Worm (Caenorhabditis elegans) whole organism, mixed stage, embryonic: ENCODE results near the gene ugt-20.
A peak's percentile ranks its signal among the peaks of the same experiment; 100 is the strongest.

Source experiments
- M03D4.4 ChIP-seq: sonication (generic microtip); optimal IDR thresholded peaks from 2 replicates; lab custom pipeline; 2017; ENCODE audit warnings: mild to moderate bottlenecking, missing genetic modification characterization, missing compliant biosample characterization
- bed-3 ChIP-seq: fragments of 200-800 bp; sonication (Bioruptor generic); optimal IDR thresholded peaks from 3 replicates; lab custom pipeline; 2018; ENCODE audit warnings: mild to moderate bottlenecking, missing genetic modification characterization, moderate library complexity, missing compliant biosample characterization
- blmp-1 ChIP-seq: fragments of 150-350 bp; optimal IDR thresholded peaks from 2 replicates; lab custom pipeline; 2014; ENCODE audit warnings: missing biosample characterization, missing genetic modification characterization
- ceh-39 ChIP-seq: fragments of 150-350 bp; optimal IDR thresholded peaks from 2 replicates; lab custom pipeline; 2014; ENCODE audit warnings: missing biosample characterization, missing genetic modification characterization
- ceh-43 ChIP-seq: fragments of 200-800 bp; sonication (Bioruptor generic); optimal IDR thresholded peaks from 2 replicates; lab custom pipeline; 2018; ENCODE audit warnings: mild to moderate bottlenecking, missing genetic modification characterization, moderate library complexity, missing compliant biosample characterization
- ceh-83 ChIP-seq: fragments of 200-800 bp; sonication (Bioruptor generic); optimal IDR thresholded peaks from 2 replicates; lab custom pipeline; 2018; ENCODE audit warnings: mild to moderate bottlenecking, missing genetic modification characterization, missing compliant biosample characterization
- ces-1 ChIP-seq: fragments of 150-350 bp; optimal IDR thresholded peaks from 2 replicates; lab custom pipeline; 2014; ENCODE audit warnings: missing biosample characterization, missing genetic modification reagents, missing genetic modification characterization
- cnd-1 ChIP-seq: fragments of 200-800 bp; sonication (Bioruptor generic); optimal IDR thresholded peaks from 2 replicates; lab custom pipeline; 2018; ENCODE audit warnings: mild to moderate bottlenecking, missing genetic modification characterization, missing compliant biosample characterization
- drap-1 ChIP-seq: fragments of 200-800 bp; sonication (Bioruptor generic); optimal IDR thresholded peaks from 3 replicates; lab custom pipeline; 2018; ENCODE audit warnings: mild to moderate bottlenecking, missing genetic modification characterization, missing compliant biosample characterization
- elt-1 ChIP-seq: sonication (generic microtip); optimal IDR thresholded peaks from 2 replicates; lab custom pipeline; 2017; ENCODE audit warnings: missing genetic modification characterization, mild to moderate bottlenecking, missing compliant biosample characterization, antibody characterized with exemption, moderate library complexity, borderline replicate concordance; ENCODE audit not compliant: insufficient read depth
- elt-3 ChIP-seq: fragments of 150-350 bp; optimal IDR thresholded peaks from 2 replicates; lab custom pipeline; 2014; ENCODE audit warnings: missing biosample characterization, missing genetic modification characterization
- flh-1 ChIP-seq: fragments of 200-800 bp; sonication (Bioruptor generic); optimal IDR thresholded peaks from 2 replicates; lab custom pipeline; 2018; ENCODE audit warnings: mild to moderate bottlenecking, missing genetic modification characterization, moderate library complexity, missing compliant biosample characterization
- ham-2 ChIP-seq: fragments of 200-800 bp; sonication (Bioruptor generic); optimal IDR thresholded peaks from 2 replicates; lab custom pipeline; 2018; ENCODE audit warnings: mild to moderate bottlenecking, missing genetic modification characterization, missing compliant biosample characterization
- hlh-1 ChIP-seq: fragments of 150-350 bp; optimal IDR thresholded peaks from 2 replicates; lab custom pipeline; 2014; ENCODE audit warnings: missing biosample characterization, missing genetic modification reagents, missing genetic modification characterization
- lin-13 ChIP-seq: fragments of 150-350 bp; optimal IDR thresholded peaks from 2 replicates; lab custom pipeline; 2014; ENCODE audit warnings: missing biosample characterization, missing genetic modification characterization
- lin-32 ChIP-seq: fragments of 200-800 bp; sonication (Bioruptor generic); optimal IDR thresholded peaks from 2 replicates; lab custom pipeline; 2018; ENCODE audit warnings: mild to moderate bottlenecking, missing genetic modification characterization, missing compliant biosample characterization
- lsy-2 ChIP-seq: fragments of 150-350 bp; optimal IDR thresholded peaks from 2 replicates; lab custom pipeline; 2014; ENCODE audit warnings: missing biosample characterization, missing genetic modification characterization
- mab-5 ChIP-seq: fragments of 150-350 bp; optimal IDR thresholded peaks from 2 replicates; lab custom pipeline; 2014; ENCODE audit warnings: missing biosample characterization, missing genetic modification characterization
- mep-1 ChIP-seq: fragments of 150-350 bp; optimal IDR thresholded peaks from 2 replicates; lab custom pipeline; 2017; ENCODE audit warnings: missing biosample characterization, missing genetic modification reagents, missing genetic modification characterization, inconsistent platforms
- mls-2 ChIP-seq: sonication (generic microtip); optimal IDR thresholded peaks from 2 replicates; lab custom pipeline; 2016; ENCODE audit warnings: mild to moderate bottlenecking, missing genetic modification characterization, moderate library complexity, missing compliant biosample characterization
- nhr-12 ChIP-seq: fragments of 150-350 bp; optimal IDR thresholded peaks from 2 replicates; lab custom pipeline; 2014; ENCODE audit warnings: missing biosample characterization, missing genetic modification characterization
- nhr-2 ChIP-seq: fragments of 150-350 bp; optimal IDR thresholded peaks from 2 replicates; lab custom pipeline; 2014; ENCODE audit warnings: missing biosample characterization, missing genetic modification characterization
- nhr-237 ChIP-seq: fragments of 150-350 bp; optimal IDR thresholded peaks from 2 replicates; lab custom pipeline; 2014; ENCODE audit warnings: missing biosample characterization, missing genetic modification characterization
- nhr-28 ChIP-seq: fragments of 150-350 bp; optimal IDR thresholded peaks from 2 replicates; lab custom pipeline; 2014; ENCODE audit warnings: missing biosample characterization, missing genetic modification characterization
- nhr-76 ChIP-seq: sonication (generic microtip); optimal IDR thresholded peaks from 2 replicates; lab custom pipeline; 2017; ENCODE audit warnings: missing biosample characterization, missing genetic modification characterization
- pha-4 ChIP-seq: fragments of 150-350 bp; optimal IDR thresholded peaks from 2 replicates; lab custom pipeline; 2018; ENCODE audit warnings: missing biosample characterization, missing genetic modification reagents, missing genetic modification characterization
- sem-2 ChIP-seq: fragments of 200-800 bp; sonication (Bioruptor generic); optimal IDR thresholded peaks from 2 replicates; lab custom pipeline; 2018; ENCODE audit warnings: mild to moderate bottlenecking, missing genetic modification characterization, missing compliant biosample characterization
- snpc-4 ChIP-seq: fragments of 150-350 bp; optimal IDR thresholded peaks from 2 replicates; lab custom pipeline; 2014; ENCODE audit warnings: missing biosample characterization, missing genetic modification characterization
- sptf-1 ChIP-seq: sonication (generic microtip); optimal IDR thresholded peaks from 2 replicates; lab custom pipeline; 2017; ENCODE audit warnings: mild to moderate bottlenecking, missing genetic modification characterization, moderate library complexity, missing compliant biosample characterization
- tbx-8 ChIP-seq: fragments of 200-800 bp; sonication (Bioruptor generic); optimal IDR thresholded peaks from 2 replicates; lab custom pipeline; 2018; ENCODE audit warnings: mild to moderate bottlenecking, missing genetic modification characterization, moderate library complexity, missing compliant biosample characterization
- unc-120 ChIP-seq: sonication (generic microtip); optimal IDR thresholded peaks from 2 replicates; lab custom pipeline; 2017; ENCODE audit warnings: missing genetic modification characterization, missing compliant biosample characterization; ENCODE audit not compliant: poor library complexity, severe bottlenecking
- unc-39 ChIP-seq: fragments of 150-350 bp; optimal IDR thresholded peaks from 2 replicates; lab custom pipeline; 2014; ENCODE audit warnings: missing biosample characterization, missing genetic modification characterization
- unc-62 ChIP-seq: fragments of 150-350 bp; optimal IDR thresholded peaks from 2 replicates; lab custom pipeline; 2014; ENCODE audit warnings: missing biosample characterization, missing genetic modification reagents, missing genetic modification characterization
- zip-8 ChIP-seq: fragments of 150-350 bp; optimal IDR thresholded peaks from 2 replicates; lab custom pipeline; 2014; ENCODE audit warnings: missing biosample characterization, missing genetic modification characterization
- ztf-11 ChIP-seq: fragments of 150-350 bp; optimal IDR thresholded peaks from 2 replicates; lab custom pipeline; 2014; ENCODE audit warnings: missing biosample characterization, missing genetic modification characterization

ugt-20 gene

ce11 chrIV:6083550-6084041 is at the start of gene ugt-20:
ugt-20 (minus strand) TSS chrIV:6083600.
- TF ChIP-seq flh-1 (GFP tag; lab: Kevin White, UChicago) (no peak), nhr-237 (tag; lab: Kevin White, UChicago) (no peak), nhr-28 (tag; lab: Kevin White, UChicago) (no peak), zip-8 (tag; lab: Kevin White, UChicago) (no peak), sem-2 (no peak), mep-1 (no peak), ces-1 (no peak), nhr-2 (no peak), lin-32 (no peak), ceh-83 (GFP tag; lab: Kevin White, UChicago) (no peak), blmp-1 (no peak), tbx-8 (GFP tag; lab: Kevin White, UChicago) (no peak), ceh-43 (GFP tag; lab: Kevin White, UChicago) (no peak), ztf-11 (tag; lab: Kevin White, UChicago) (no peak), mls-2 (tag; lab: Kevin White, UChicago) (no peak), unc-39 (tag; lab: Kevin White, UChicago) (no peak), bed-3 (no peak), sptf-1 (no peak), elt-1 (tag; lab: Kevin White, UChicago) (no peak), nhr-12 (tag; lab: Kevin White, UChicago) (no peak)

ce11 chrIV:6130437-6130836 is 47.0 kb upstream of the ugt-20 start:
- TF ChIP-seq bed-3 (no peak), cnd-1 (no peak), M03D4.4 (tag; lab: Kevin White, UChicago) (no peak), unc-120 (no peak), ces-1 (no peak), sem-2 (no peak), unc-39 (tag; lab: Kevin White, UChicago) (no peak), mep-1 (no peak), ceh-83 (GFP tag; lab: Kevin White, UChicago) (no peak)

DNA sequence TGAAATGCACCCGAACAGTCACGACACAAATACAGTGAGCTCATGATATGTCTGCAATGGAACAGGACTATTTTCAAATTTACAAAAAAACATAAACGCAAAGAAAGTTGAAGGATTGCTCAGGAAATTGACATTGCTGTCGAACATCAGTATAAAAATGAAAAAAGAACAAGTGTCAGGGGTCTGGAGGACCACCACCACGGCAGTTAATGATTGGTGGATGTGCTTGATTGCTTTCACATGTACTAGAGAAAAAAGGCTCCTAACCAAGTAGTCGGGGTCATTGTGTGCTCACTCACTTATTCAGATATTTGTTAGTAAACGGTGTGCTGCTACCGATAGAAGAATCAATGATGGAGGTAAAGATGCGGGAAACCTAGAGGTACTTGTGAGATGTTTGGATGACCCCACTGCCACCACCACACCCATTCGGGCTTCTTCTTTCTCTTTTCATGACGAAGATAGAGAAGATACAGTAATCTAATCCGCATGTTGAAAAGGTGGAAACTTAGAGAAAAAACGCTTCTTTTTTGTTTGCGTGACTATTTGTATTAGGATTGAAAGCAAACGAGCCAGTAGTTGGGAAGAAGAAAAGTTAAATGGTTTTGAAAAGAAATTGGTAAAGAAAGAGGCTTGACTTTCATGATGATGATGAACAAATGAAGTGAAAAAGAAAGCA is 44.0 kb upstream of the ugt-20 start, which contains the start of gene M03D4.4:
Gene M03D4.4 (minus strand): TSS at position 51 of the 679 bp plus-strand sequence.
- no peak for TF ChIP-seq unc-120
- TF ChIP-seq hlh-1 (tag; lab: Kevin White, UChicago) = no peak
- no peak for TF ChIP-seq nhr-237 (tag; lab: Kevin White, UChicago)

DNA sequence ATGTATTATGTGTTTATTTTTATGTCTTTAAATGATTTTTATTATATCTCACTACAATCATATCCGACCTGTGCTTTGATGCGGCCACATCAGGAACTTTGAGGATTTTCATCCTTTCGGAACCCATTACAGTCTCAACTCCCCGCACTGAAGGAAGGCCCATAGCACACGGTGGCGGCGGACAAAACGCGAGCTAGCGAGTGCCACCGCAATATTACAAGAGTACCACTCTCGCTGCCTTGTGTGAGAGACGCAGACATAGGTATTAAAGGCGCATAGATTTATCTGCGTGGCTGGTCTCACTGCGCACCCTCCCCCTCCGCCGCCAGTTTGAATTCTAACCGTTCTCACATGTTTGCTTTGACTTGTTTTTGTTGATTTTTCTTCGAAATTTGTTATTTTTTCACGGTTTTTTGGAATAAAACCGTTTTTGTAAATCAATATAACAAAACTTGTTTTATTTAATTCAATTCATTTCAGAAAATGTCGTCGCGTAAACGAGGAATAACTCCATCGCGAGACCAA is 34.4 kb upstream of the ugt-20 start, which contains the start of gene zen-4:
Gene zen-4 (plus strand): TSS at position 475 of the 525 bp plus-strand sequence.
- TF ChIP-seq unc-62 = no peak
- TF ChIP-seq nhr-12 (tag; lab: Kevin White, UChicago) = no peak
- TF ChIP-seq M03D4.4 (tag; lab: Kevin White, UChicago) = no peak
- TF ChIP-seq ztf-11 (tag; lab: Kevin White, UChicago) = peak; percentile 10
- TF ChIP-seq lin-32 = no peak
- TF ChIP-seq ceh-39 (tag; lab: Kevin White, UChicago) = peak; percentile 57
- peak; percentile 56 for TF ChIP-seq pha-4 (tag; lab: Kevin White, UChicago)
- TF ChIP-seq ham-2 (GFP tag; lab: Kevin White, UChicago) = peak; percentile 19
- no peak for TF ChIP-seq mab-5 (tag; lab: Kevin White, UChicago)
- TF ChIP-seq unc-39 (tag; lab: Kevin White, UChicago) = no peak
- peak; percentile 37 for TF ChIP-seq drap-1 (GFP tag; lab: Kevin White, UChicago)
- no peak for TF ChIP-seq ceh-43 (GFP tag; lab: Kevin White, UChicago)
- TF ChIP-seq nhr-237 (tag; lab: Kevin White, UChicago) = no peak
- no peak for TF ChIP-seq elt-3 (tag; lab: Kevin White, UChicago)
- TF ChIP-seq unc-120 = no peak
- TF ChIP-seq sem-2 = no peak
- no peak for TF ChIP-seq hlh-1 (tag; lab: Kevin White, UChicago)
- peak; percentile 93 for TF ChIP-seq lin-13 (tag; lab: Kevin White, UChicago)
- no peak for TF ChIP-seq mls-2 (tag; lab: Kevin White, UChicago)
- TF ChIP-seq tbx-8 (GFP tag; lab: Kevin White, UChicago) = no peak
- TF ChIP-seq bed-3 = no peak
- peak; percentile 35 for TF ChIP-seq lsy-2 (tag; lab: Kevin White, UChicago)
- TF ChIP-seq zip-8 (tag; lab: Kevin White, UChicago) = no peak
- TF ChIP-seq mep-1 = peak; percentile 72
- TF ChIP-seq sptf-1 = no peak
- TF ChIP-seq nhr-76 (tag; lab: Kevin White, UChicago) = no peak
- TF ChIP-seq blmp-1 = no peak
- no peak for TF ChIP-seq ceh-83 (GFP tag; lab: Kevin White, UChicago)
- TF ChIP-seq elt-1 (tag; lab: Kevin White, UChicago) = no peak
- TF ChIP-seq snpc-4 (tag; lab: Kevin White, UChicago) = no peak
- TF ChIP-seq nhr-2 = no peak
- TF ChIP-seq flh-1 (GFP tag; lab: Kevin White, UChicago) = no peak
- TF ChIP-seq nhr-28 (tag; lab: Kevin White, UChicago) = no peak
- TF ChIP-seq cnd-1 = peak; percentile 44
- no peak for TF ChIP-seq ces-1
